Fruit fly (Drosophila melanogaster) whole organism, embryonic: Measurements from ENCODE around the gene CAH4.

Experiments used
- ATbp ChIP-seq: fragments of 200-800 bp; sonication (Bioruptor generic); optimal IDR thresholded peaks from 2 replicates; lab custom pipeline; 2017; ENCODE audit warnings: missing biosample characterization, mild to moderate bottlenecking, missing genetic modification characterization, missing genetic modification reagents
- Awh ChIP-seq: fragments of 200-800 bp; sonication (Bioruptor generic); IDR thresholded peaks from 2 replicates; pipeline ENCODE4, ENCODE4 v1.3.6; 2022; ENCODE audit warnings: missing biosample characterization, missing genetic modification characterization
- Blimp-1 ChIP-seq: fragments of 200-800 bp; sonication (Bioruptor generic); optimal IDR thresholded peaks from 3 replicates; lab custom pipeline; 2018; ENCODE audit warnings: missing biosample characterization, missing genetic modification characterization, mild to moderate bottlenecking, moderate library complexity, missing genetic modification reagents
- CG10959 ChIP-seq: fragments of 200-800 bp; sonication (Bioruptor generic); IDR thresholded peaks from 2 replicates; pipeline ENCODE4 v1.3.6; 2022; ENCODE audit warnings: missing biosample characterization, missing genetic modification characterization
- CG11456 ChIP-seq: fragments of 200-800 bp; sonication (Bioruptor generic); IDR thresholded peaks from 3 replicates; pipeline ENCODE4 v1.3.6; 2022; ENCODE audit warnings: missing biosample characterization, missing genetic modification characterization
- CG1233 ChIP-seq: fragments of 200-800 bp; sonication (Bioruptor generic); optimal IDR thresholded peaks from 4 replicates; lab custom pipeline; 2018; ENCODE audit warnings: missing biosample characterization, mild to moderate bottlenecking, missing genetic modification characterization
- CG15514 ChIP-seq: fragments of 200-800 bp; sonication (Bioruptor generic); optimal IDR thresholded peaks from 3 replicates; lab custom pipeline; 2017; ENCODE audit warnings: missing biosample characterization, missing genetic modification characterization, mild to moderate bottlenecking, moderate library complexity, missing genetic modification reagents
- CG17361 ChIP-seq: fragments of 200-800 bp; sonication (Bioruptor generic); IDR thresholded peaks from 3 replicates; pipeline ENCODE4 v1.3.6; 2022; ENCODE audit warnings: missing biosample characterization, missing genetic modification characterization
- CG17912 ChIP-seq: fragments of 200-800 bp; sonication (Bioruptor generic); optimal IDR thresholded peaks from 2 replicates; lab custom pipeline; 2018; ENCODE audit warnings: missing biosample characterization, mild to moderate bottlenecking, missing genetic modification characterization
- CG18599 ChIP-seq: fragments of 200-800 bp; sonication (Bioruptor generic); optimal IDR thresholded peaks from 3 replicates; lab custom pipeline; 2017; ENCODE audit warnings: missing biosample characterization, missing genetic modification characterization, mild to moderate bottlenecking, moderate library complexity, missing genetic modification reagents
- CG18764 ChIP-seq: fragments of 200-800 bp; sonication (Bioruptor generic); optimal IDR thresholded peaks from 3 replicates; lab custom pipeline; 2016; ENCODE audit warnings: missing biosample characterization, missing genetic modification characterization
- CG2120 ChIP-seq: fragments of 200-800 bp; sonication (Bioruptor generic); optimal IDR thresholded peaks from 3 replicates; lab custom pipeline; 2016; ENCODE audit warnings: missing biosample characterization, missing genetic modification characterization
- CG34376 ChIP-seq: fragments of 200-800 bp; sonication (Bioruptor generic); optimal IDR thresholded peaks from 2 replicates; lab custom pipeline; 2018; ENCODE audit warnings: missing biosample characterization, mild to moderate bottlenecking, missing genetic modification characterization
- CG42726 ChIP-seq: fragments of 200-800 bp; sonication (Bioruptor generic); IDR thresholded peaks from 2 replicates; pipeline ENCODE4 v1.3.6; 2022; ENCODE audit warnings: missing biosample characterization, missing genetic modification characterization; ENCODE audit not compliant: partially characterized antibody
- CG4360 ChIP-seq: fragments of 200-800 bp; sonication (Bioruptor generic); IDR thresholded peaks from 2 replicates; pipeline ENCODE4 v1.3.6; 2022; ENCODE audit warnings: missing biosample characterization, missing genetic modification characterization
- CG43689 ChIP-seq: fragments of 200-800 bp; sonication (Bioruptor generic); IDR thresholded peaks from 2 replicates; pipeline ENCODE4 v1.3.6; 2022; ENCODE audit warnings: missing biosample characterization, missing genetic modification characterization
- CG4854 ChIP-seq: fragments of 200-800 bp; sonication (Bioruptor generic); optimal IDR thresholded peaks from 2 replicates; lab custom pipeline; 2016; ENCODE audit warnings: missing biosample characterization, missing genetic modification characterization, inconsistent platforms
- CG5180 ChIP-seq: fragments of 200-800 bp; sonication (Bioruptor generic); optimal IDR thresholded peaks from 3 replicates; lab custom pipeline; 2017; ENCODE audit warnings: missing biosample characterization, missing genetic modification characterization, mild to moderate bottlenecking, moderate library complexity, missing genetic modification reagents
- CG8765 ChIP-seq: fragments of 200-800 bp; sonication (Bioruptor generic); IDR thresholded peaks from 2 replicates; pipeline ENCODE4 v1.3.6; 2022; ENCODE audit warnings: missing biosample characterization, missing genetic modification characterization
- Chrac-16 ChIP-seq: fragments of 200-800 bp; sonication (Bioruptor generic); optimal IDR thresholded peaks from 3 replicates; lab custom pipeline; 2016; ENCODE audit warnings: missing biosample characterization, missing genetic modification characterization
- D19A ChIP-seq: fragments of 200-800 bp; optimal IDR thresholded peaks from 3 replicates; lab custom pipeline; 2019; ENCODE audit warnings: missing biosample characterization, mild to moderate bottlenecking, missing genetic modification characterization, moderate library complexity
- Dp ChIP-seq: fragments of 200-800 bp; sonication (Bioruptor generic); optimal IDR thresholded peaks from 2 replicates; lab custom pipeline; 2018; ENCODE audit warnings: missing biosample characterization, mild to moderate bottlenecking, missing genetic modification characterization, moderate library complexity
- H2.0 ChIP-seq: fragments of 200-800 bp; sonication (Bioruptor generic); IDR thresholded peaks from 2 replicates; pipeline ENCODE4 v1.3.6; 2022; ENCODE audit warnings: missing biosample characterization, missing genetic modification characterization
- Hand ChIP-seq: fragments of 200-800 bp; sonication (Bioruptor generic); optimal IDR thresholded peaks from 2 replicates; lab custom pipeline; 2017; ENCODE audit warnings: mild to moderate bottlenecking, missing biosample characterization, missing genetic modification reagents, missing genetic modification characterization
- Hmr ChIP-seq: fragments of 200-800 bp; sonication (Bioruptor generic); optimal IDR thresholded peaks from 3 replicates; lab custom pipeline; 2017; ENCODE audit warnings: mild to moderate bottlenecking, missing biosample characterization, missing genetic modification reagents, missing genetic modification characterization
- Hmx ChIP-seq: fragments of 200-800 bp; sonication (Bioruptor generic); optimal IDR thresholded peaks from 2 replicates; lab custom pipeline; 2016; ENCODE audit warnings: missing biosample characterization, missing genetic modification characterization
- Hr51 ChIP-seq, 2 experiments: fragments of 200-800 bp; sonication (Bioruptor generic); optimal IDR thresholded peaks; 2 replicates in 1 of 2; 3 replicates in 1 of 2; lab custom pipeline; 2016 to 2018; ENCODE audit warnings: missing biosample characterization in 2 of 2, missing genetic modification characterization in 2 of 2, mild to moderate bottlenecking in 1 of 2, moderate library complexity in 1 of 2
- Kr ChIP-seq: fragments of 200-800 bp; sonication (Bioruptor generic); optimal IDR thresholded peaks from 2 replicates; lab custom pipeline; 2017; ENCODE audit warnings: missing biosample characterization, mild to moderate bottlenecking, missing genetic modification characterization
- Meics ChIP-seq: fragments of 200-800 bp; sonication (Bioruptor generic); optimal IDR thresholded peaks from 2 replicates; lab custom pipeline; 2017; ENCODE audit warnings: missing biosample characterization, mild to moderate bottlenecking, missing genetic modification characterization
- NFAT ChIP-seq: fragments of 200-800 bp; sonication (Bioruptor generic); IDR thresholded peaks from 2 replicates; pipeline ENCODE4 v1.3.6; 2022; ENCODE audit warnings: missing biosample characterization, missing genetic modification characterization
- NfI ChIP-seq: fragments of 200-800 bp; sonication (Bioruptor generic); optimal IDR thresholded peaks from 3 replicates; lab custom pipeline; 2018; ENCODE audit warnings: missing biosample characterization, mild to moderate bottlenecking, missing genetic modification characterization, moderate library complexity
- Oaz ChIP-seq: fragments of 200-800 bp; sonication (Bioruptor generic); IDR thresholded peaks from 2 replicates; pipeline ENCODE4 v1.3.6; 2022; ENCODE audit warnings: missing biosample characterization, missing genetic modification characterization
- Oli ChIP-seq: fragments of 200-800 bp; sonication (Bioruptor generic); optimal IDR thresholded peaks from 2 replicates; lab custom pipeline; 2018; ENCODE audit warnings: missing biosample characterization, mild to moderate bottlenecking, missing genetic modification characterization, moderate library complexity
- Scr ChIP-seq: fragments of 200-800 bp; sonication (Bioruptor generic); IDR thresholded peaks from 2 replicates; pipeline ENCODE4 v1.3.6; 2022; ENCODE audit warnings: missing biosample characterization, missing genetic modification characterization; ENCODE audit not compliant: partially characterized antibody
- Sox100B ChIP-seq: fragments of 200-800 bp; sonication (Bioruptor generic); optimal IDR thresholded peaks from 3 replicates; lab custom pipeline; 2018; ENCODE audit warnings: missing biosample characterization, mild to moderate bottlenecking, missing genetic modification characterization
- ab ChIP-seq: fragments of 200-800 bp; sonication (Bioruptor generic); optimal IDR thresholded peaks from 2 replicates; lab custom pipeline; 2016; ENCODE audit warnings: missing biosample characterization, missing genetic modification characterization
- ap ChIP-seq: fragments of 200-800 bp; sonication (Bioruptor generic); IDR thresholded peaks from 2 replicates; pipeline ENCODE4 v1.3.6; 2022; ENCODE audit warnings: missing biosample characterization, missing genetic modification characterization
- dm ChIP-seq: fragments of 200-800 bp; sonication (Bioruptor generic); optimal IDR thresholded peaks from 3 replicates; lab custom pipeline; 2016; ENCODE audit warnings: missing biosample characterization, missing genetic modification characterization
- dmrt99B ChIP-seq: fragments of 200-800 bp; sonication (Bioruptor generic); optimal IDR thresholded peaks from 2 replicates; lab custom pipeline; 2018; ENCODE audit warnings: missing biosample characterization, mild to moderate bottlenecking, missing genetic modification characterization, moderate library complexity
- eyg ChIP-seq: fragments of 200-800 bp; sonication (Bioruptor generic); optimal IDR thresholded peaks from 3 replicates; lab custom pipeline; 2016; ENCODE audit warnings: missing biosample characterization, missing genetic modification characterization
- fd102C ChIP-seq: fragments of 200-800 bp; sonication (Bioruptor generic); optimal IDR thresholded peaks from 2 replicates; lab custom pipeline; 2018; ENCODE audit warnings: missing biosample characterization, mild to moderate bottlenecking, missing genetic modification characterization, moderate library complexity
- ftz-f1 ChIP-seq: fragments of 200-800 bp; sonication (Bioruptor generic); optimal IDR thresholded peaks from 2 replicates; lab custom pipeline; 2016; ENCODE audit warnings: missing biosample characterization, missing genetic modification characterization
- inv ChIP-seq: fragments of 200-800 bp; sonication (Bioruptor generic); IDR thresholded peaks from 2 replicates; pipeline ENCODE4 v1.3.6; 2022; ENCODE audit warnings: missing biosample characterization, missing genetic modification characterization; ENCODE audit not compliant: partially characterized antibody
- lbe ChIP-seq: fragments of 200-800 bp; sonication (Bioruptor generic); optimal IDR thresholded peaks from 2 replicates; lab custom pipeline; 2016; ENCODE audit warnings: missing biosample characterization, mild to moderate bottlenecking, missing genetic modification characterization
- mld ChIP-seq: fragments of 200-800 bp; sonication (Bioruptor generic); IDR thresholded peaks from 3 replicates; pipeline ENCODE4 v1.3.6; 2022; ENCODE audit warnings: missing biosample characterization, missing genetic modification characterization; ENCODE audit not compliant: partially characterized antibody
- run ChIP-seq: fragments of 200-800 bp; sonication (Bioruptor generic); optimal IDR thresholded peaks from 3 replicates; lab custom pipeline; 2018; ENCODE audit warnings: missing biosample characterization, mild to moderate bottlenecking, missing genetic modification characterization
- ssp ChIP-seq: fragments of 200-800 bp; sonication (Bioruptor generic); IDR thresholded peaks from 2 replicates; pipeline ENCODE4 v1.3.6; 2022; ENCODE audit warnings: missing biosample characterization, missing genetic modification characterization
- tap ChIP-seq: fragments of 200-800 bp; optimal IDR thresholded peaks from 3 replicates; lab custom pipeline; 2019; ENCODE audit warnings: missing biosample characterization, mild to moderate bottlenecking, missing genetic modification characterization, moderate library complexity
- ttk ChIP-seq: fragments of 200-800 bp; sonication (Bioruptor generic); IDR thresholded peaks from 2 replicates; pipeline ENCODE4 v2.1.2; 2022; ENCODE audit warnings: missing biosample characterization, missing genetic modification characterization
- zf30C ChIP-seq: fragments of 200-800 bp; sonication (Bioruptor generic); optimal IDR thresholded peaks from 3 replicates; lab custom pipeline; 2018; ENCODE audit warnings: missing biosample characterization, mild to moderate bottlenecking, missing genetic modification characterization

Gene CAH4

DNA sequence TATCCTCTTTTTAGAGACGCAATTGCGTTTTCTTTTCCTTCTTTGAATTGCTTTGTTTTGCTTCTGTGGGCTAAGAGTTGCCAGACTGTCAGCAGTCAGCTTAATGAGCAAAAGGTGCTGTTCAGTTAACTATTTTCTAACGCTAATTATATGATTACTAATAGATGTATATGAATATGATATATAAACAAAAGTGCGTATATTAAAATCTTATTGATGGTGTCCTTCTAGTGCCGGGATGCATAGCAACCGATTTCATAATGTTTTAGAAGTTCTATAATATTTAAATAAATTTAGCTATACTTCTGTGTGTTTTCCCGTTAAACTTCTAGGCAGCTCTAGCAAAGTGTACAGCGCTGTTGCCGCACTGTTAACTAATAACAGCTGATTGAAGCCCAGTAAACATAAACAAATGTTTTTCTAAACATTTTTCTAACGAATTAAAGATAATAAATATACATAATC is 27.4 kb downstream of the CAH4 start, which contains the start of the genes Kaz and CG43273 (continued):
- TF ChIP-seq Awh (no peak), CG4360 (GFP tag; lab: Robert Waterston, UW) (no peak), CG4854 (GFP tag; lab: Kevin White, UChicago) (no peak), Hmx (GFP tag; lab: Kevin White, UChicago) (no peak), CG34376 (peak; percentile 14), fd102C (GFP tag; lab: Kevin White, UChicago) (no peak), Chrac-16 (GFP tag; lab: Kevin White, UChicago) (peak; percentile 59), CG17912 (GFP tag; lab: Kevin White, UChicago) (no peak), inv (GFP tag; lab: Robert Waterston, UW) (no peak), H2.0 (GFP tag; lab: Robert Waterston, UW) (no peak; the same call in 1 of the 2 replicates), Dp (peak; percentile 1), CG5180 (GFP tag; lab: Kevin White, UChicago) (no peak), CG18764 (GFP tag; lab: Kevin White, UChicago) (no peak), Sox100B (GFP tag; lab: Kevin White, UChicago) (no peak), CG10959 (no peak), ssp (0 out of 2 replicates have a peak, but pooled peaks have one; percentile 27), NFAT (GFP tag; lab: Robert Waterston, UW) (no peak), CG15514 (GFP tag; lab: Kevin White, UChicago) (peak; percentile 37), zf30C (GFP tag; lab: Kevin White, UChicago) (no peak), Hr51 (GFP tag; optimal IDR thresholded peaks at IDR 0.05; lab: Kevin White, UChicago) (peak in 1 of 2 experiments; percentile 13), CG1233 (GFP tag; lab: Kevin White, UChicago) (peak; percentile 22), Oaz (GFP tag; lab: Robert Waterston, UW) (no peak), lbe (GFP tag; lab: Kevin White, UChicago) (peak; percentile 32), eyg (GFP tag; lab: Kevin White, UChicago) (no peak), run (tag; lab: Kevin White, UChicago) (no peak), ftz-f1 (GFP tag; lab: Kevin White, UChicago) (no peak), Hmr (GFP tag; lab: Kevin White, UChicago) (peak; percentile 42), mld (GFP tag; lab: Robert Waterston, UW) (no peak), CG42726 (GFP tag; lab: Robert Waterston, UW) (no peak), CG17361 (GFP tag; lab: Robert Waterston, UW) (no peak; the same call in 2 of the 3 replicates), ab (GFP tag; lab: Kevin White, UChicago) (no peak), CG2120 (peak; percentile 67), Meics (GFP tag; lab: Kevin White, UChicago) (peak; percentile 58), Scr (GFP tag; lab: Robert Waterston, UW) (peak; percentile 30; the same call in 1 of the 2 replicates), ttk (no peak), CG18599 (GFP tag; lab: Kevin White, UChicago) (peak; percentile 67), NfI (GFP tag; lab: Kevin White, UChicago) (peak; percentile 74), Kr (GFP tag; lab: Kevin White, UChicago) (no peak), Hand (no peak), ap (GFP tag; lab: Robert Waterston, UW) (no peak), dm (GFP tag; lab: Kevin White, UChicago) (no peak), Oli (tag; lab: Kevin White, UChicago) (peak; percentile 44), D19A (tag; lab: Kevin White, UChicago) (no peak), Blimp-1 (GFP tag; lab: Kevin White, UChicago) (no peak), ATbp (GFP tag; lab: Kevin White, UChicago) (no peak), tap (no peak), CG11456 (GFP tag; lab: Robert Waterston, UW) (no peak), dmrt99B (no peak), CG43689 (GFP tag; lab: Robert Waterston, UW) (no peak), CG8765 (GFP tag; lab: Robert Waterston, UW) (no peak)
